Worm (Caenorhabditis elegans) whole organism, L1 larva: Measurements from ENCODE around the gene F55G11.10.

Source experiments
- ama-1 ChIP-seq: fragments of 150-350 bp; optimal IDR thresholded peaks from 2 replicates; lab custom pipeline; 2014
- ztf-4 ChIP-seq: fragments of 150-350 bp; optimal IDR thresholded peaks from 2 replicates; lab custom pipeline; 2014; ENCODE audit warnings: missing biosample characterization, missing genetic modification characterization

- no peak for TF ChIP-seq ztf-4 (tag; lab: Kevin White, UChicago)
- TF ChIP-seq ama-1 (lab: Kevin White, UChicago) = no peak
Observed at ce11 chrIV:12995886-12996285, 47.3 kb downstream of the F55G11.10 start, which contains the start of gene K10D11.7.
